Fruit fly (Drosophila melanogaster) whole organism, prepupa: ENCODE data around the gene CG10650.

Experiments
- CG10669 ChIP-seq: fragments of 200-800 bp; sonication (Bioruptor generic); optimal IDR thresholded peaks from 3 replicates; lab custom pipeline; 2018; ENCODE audit warnings: missing biosample characterization, mild to moderate bottlenecking, missing genetic modification characterization, moderate library complexity
- CG11294 ChIP-seq: fragments of 200-800 bp; sonication (Bioruptor generic); IDR thresholded peaks from 2 replicates; pipeline ENCODE4 v1.3.6; 2022; ENCODE audit warnings: missing biosample characterization, missing genetic modification characterization
- CG11762 ChIP-seq: fragments of 200-800 bp; sonication (Bioruptor generic); optimal IDR thresholded peaks from 3 replicates; lab custom pipeline; 2016; ENCODE audit warnings: missing biosample characterization, missing genetic modification characterization; ENCODE audit not compliant: insufficient read depth
- CG11902 ChIP-seq: fragments of 200-800 bp; sonication (Bioruptor generic); optimal IDR thresholded peaks from 3 replicates; lab custom pipeline; 2016; ENCODE audit warnings: missing biosample characterization, missing genetic modification characterization
- CG16779 ChIP-seq: fragments of 200-800 bp; sonication (Bioruptor generic); optimal IDR thresholded peaks from 3 replicates; lab custom pipeline; 2017; ENCODE audit warnings: missing biosample characterization, mild to moderate bottlenecking, missing genetic modification characterization
- CG3032 ChIP-seq: fragments of 200-800 bp; optimal IDR thresholded peaks from 2 replicates; lab custom pipeline; 2019; ENCODE audit warnings: missing biosample characterization, mild to moderate bottlenecking, missing genetic modification characterization, moderate library complexity
- CG31627 ChIP-seq: fragments of 200-800 bp; sonication (Bioruptor generic); optimal IDR thresholded peaks from 3 replicates; lab custom pipeline; 2016; ENCODE audit warnings: missing biosample characterization, missing genetic modification characterization
- CG32006 ChIP-seq: fragments of 200-800 bp; sonication (Bioruptor generic); optimal IDR thresholded peaks from 3 replicates; lab custom pipeline; 2017; ENCODE audit warnings: missing biosample characterization, mild to moderate bottlenecking, missing genetic modification characterization
- CG34406 ChIP-seq: fragments of 200-800 bp; sonication (Bioruptor generic); optimal IDR thresholded peaks from 3 replicates; lab custom pipeline; 2016; ENCODE audit warnings: missing biosample characterization, missing genetic modification characterization
- CG3919 ChIP-seq: fragments of 200-800 bp; sonication (Bioruptor generic); optimal IDR thresholded peaks from 3 replicates; lab custom pipeline; 2016; ENCODE audit warnings: missing biosample characterization, missing genetic modification characterization
- CG4318 ChIP-seq: fragments of 200-800 bp; sonication (Bioruptor generic); optimal IDR thresholded peaks from 3 replicates; lab custom pipeline; 2017; ENCODE audit warnings: missing biosample characterization, mild to moderate bottlenecking, missing genetic modification characterization
- CG6163 ChIP-seq: fragments of 200-800 bp; sonication (Bioruptor generic); IDR thresholded peaks from 3 replicates; pipeline ENCODE4 v1.3.6; 2022; ENCODE audit warnings: missing biosample characterization, missing genetic modification characterization
- CG6808 ChIP-seq: fragments of 200-800 bp; sonication (Bioruptor generic); optimal IDR thresholded peaks from 3 replicates; lab custom pipeline; 2017; ENCODE audit warnings: missing biosample characterization, missing genetic modification characterization, mild to moderate bottlenecking, moderate library complexity, missing genetic modification reagents
- CG6854 ChIP-seq: fragments of 200-800 bp; sonication (Bioruptor generic); optimal IDR thresholded peaks from 2 replicates; lab custom pipeline; 2017; ENCODE audit warnings: missing biosample characterization, mild to moderate bottlenecking, missing genetic modification characterization
- CG8319 ChIP-seq: fragments of 200-800 bp; sonication (Bioruptor generic); optimal IDR thresholded peaks from 3 replicates; lab custom pipeline; 2016; ENCODE audit warnings: missing biosample characterization, missing genetic modification characterization
- CG9139 ChIP-seq: fragments of 200-800 bp; sonication (Bioruptor generic); optimal IDR thresholded peaks from 3 replicates; lab custom pipeline; 2017; ENCODE audit warnings: missing biosample characterization, mild to moderate bottlenecking, missing genetic modification characterization
- Eip75B ChIP-seq: fragments of 200-800 bp; sonication (Bioruptor generic); optimal IDR thresholded peaks from 3 replicates; lab custom pipeline; 2016; ENCODE audit warnings: missing biosample characterization, missing genetic modification characterization
- Eip78C ChIP-seq: fragments of 200-800 bp; sonication (Bioruptor generic); peaks from one replicate; lab custom pipeline; 2016; ENCODE audit warnings: missing biosample characterization, missing genetic modification characterization
- Eip93F ChIP-seq: fragments of 200-800 bp; sonication (Bioruptor generic); optimal IDR thresholded peaks from 2 replicates; lab custom pipeline; 2016; ENCODE audit warnings: missing biosample characterization, mild to moderate bottlenecking, missing genetic modification characterization
- Ets21C ChIP-seq: fragments of 200-800 bp; sonication (Bioruptor generic); optimal IDR thresholded peaks from 3 replicates; lab custom pipeline; 2016; ENCODE audit warnings: missing biosample characterization, missing genetic modification characterization
- Ets96B ChIP-seq: fragments of 200-800 bp; optimal IDR thresholded peaks from 2 replicates; lab custom pipeline; 2019; ENCODE audit warnings: missing biosample characterization, mild to moderate bottlenecking, missing genetic modification characterization, moderate library complexity
- Gug ChIP-seq: fragments of 200-800 bp; sonication (Bioruptor generic); IDR thresholded peaks from 2 replicates; pipeline ENCODE4 v1.3.6; 2022; ENCODE audit warnings: missing biosample characterization, missing genetic modification characterization
- Hr38 ChIP-seq: sonication (Bioruptor generic); optimal IDR thresholded peaks from 2 replicates; lab custom pipeline; 2016; ENCODE audit warnings: missing biosample characterization, missing genetic modification characterization
- Hr39 ChIP-seq: fragments of 200-800 bp; sonication (Bioruptor generic); optimal IDR thresholded peaks from 2 replicates; lab custom pipeline; 2016; ENCODE audit warnings: missing biosample characterization, missing genetic modification characterization
- Hr4 ChIP-seq: fragments of 200-800 bp; sonication (Bioruptor generic); optimal IDR thresholded peaks from 3 replicates; lab custom pipeline; 2016; ENCODE audit warnings: missing biosample characterization, missing genetic modification characterization
- Lpt ChIP-seq: fragments of 200-800 bp; sonication (Bioruptor generic); optimal IDR thresholded peaks from 3 replicates; lab custom pipeline; 2016; ENCODE audit warnings: missing biosample characterization, missing genetic modification characterization
- Met ChIP-seq: fragments of 200-800 bp; sonication (Bioruptor generic); optimal IDR thresholded peaks from 3 replicates; lab custom pipeline; 2016; ENCODE audit warnings: missing biosample characterization, missing genetic modification characterization
- OdsH ChIP-seq: fragments of 200-800 bp; sonication (Bioruptor generic); optimal IDR thresholded peaks from 3 replicates; lab custom pipeline; 2016; ENCODE audit warnings: missing biosample characterization, missing genetic modification characterization
- Smox ChIP-seq: fragments of 200-800 bp; sonication (Bioruptor generic); optimal IDR thresholded peaks from 3 replicates; lab custom pipeline; 2016; ENCODE audit warnings: missing biosample characterization, missing genetic modification characterization
- Sox102F ChIP-seq: fragments of 200-800 bp; sonication (Bioruptor generic); optimal IDR thresholded peaks from 2 replicates; lab custom pipeline; 2016; ENCODE audit warnings: missing biosample characterization, mild to moderate bottlenecking, missing genetic modification characterization
- Sox14 ChIP-seq: fragments of 200-800 bp; sonication (Bioruptor generic); optimal IDR thresholded peaks from 3 replicates; lab custom pipeline; 2016; ENCODE audit warnings: missing biosample characterization, missing genetic modification characterization
- Sox15 ChIP-seq: fragments of 200-800 bp; sonication (Bioruptor generic); optimal IDR thresholded peaks from 3 replicates; lab custom pipeline; 2016; ENCODE audit warnings: missing biosample characterization, missing genetic modification characterization
- achi ChIP-seq: fragments of 200-800 bp; sonication (Bioruptor generic); optimal IDR thresholded peaks from 3 replicates; lab custom pipeline; 2016; ENCODE audit warnings: missing biosample characterization, missing genetic modification characterization
- cyc ChIP-seq: fragments of 200-800 bp; sonication (Bioruptor generic); optimal IDR thresholded peaks from 3 replicates; lab custom pipeline; 2016; ENCODE audit warnings: missing biosample characterization, missing genetic modification characterization
- dac ChIP-seq: fragments of 200-800 bp; sonication (Bioruptor generic); optimal IDR thresholded peaks from 2 replicates; lab custom pipeline; 2017; ENCODE audit warnings: missing biosample characterization, mild to moderate bottlenecking, missing genetic modification characterization
- dsx ChIP-seq: fragments of 200-800 bp; optimal IDR thresholded peaks from 3 replicates; lab custom pipeline; 2019; ENCODE audit warnings: missing biosample characterization, mild to moderate bottlenecking, missing genetic modification characterization, moderate library complexity; ENCODE audit not compliant: poor library complexity, severe bottlenecking
- eg ChIP-seq: fragments of 200-800 bp; sonication (Bioruptor generic); IDR thresholded peaks from 3 replicates; pipeline ENCODE4 v1.3.6; 2022; ENCODE audit warnings: missing biosample characterization, missing genetic modification characterization
- esn ChIP-seq: fragments of 200-800 bp; sonication (Bioruptor generic); optimal IDR thresholded peaks from 2 replicates; lab custom pipeline; 2016; ENCODE audit warnings: missing biosample characterization, mild to moderate bottlenecking, missing genetic modification characterization, moderate library complexity
- fd59A ChIP-seq: fragments of 200-800 bp; sonication (Bioruptor generic); optimal IDR thresholded peaks from 2 replicates; lab custom pipeline; 2017; ENCODE audit warnings: missing biosample characterization, mild to moderate bottlenecking, missing genetic modification characterization, missing genetic modification reagents
- lz ChIP-seq: fragments of 200-800 bp; sonication (Bioruptor generic); optimal IDR thresholded peaks from 3 replicates; lab custom pipeline; 2016; ENCODE audit warnings: missing biosample characterization, missing genetic modification characterization
- net ChIP-seq: fragments of 200-800 bp; sonication (Bioruptor generic); optimal IDR thresholded peaks from 3 replicates; lab custom pipeline; 2016; ENCODE audit warnings: missing biosample characterization, missing genetic modification characterization
- pdm3 ChIP-seq: fragments of 200-800 bp; sonication (Bioruptor generic); optimal IDR thresholded peaks from 3 replicates; lab custom pipeline; 2016; ENCODE audit warnings: missing biosample characterization, missing genetic modification characterization
- salr ChIP-seq, 2 experiments: fragments of 200-800 bp; sonication (Bioruptor generic); optimal IDR thresholded peaks; 3 replicates each; lab custom pipeline; 2016 to 2018; ENCODE audit warnings: missing biosample characterization in 2 of 2, missing genetic modification characterization in 2 of 2, mild to moderate bottlenecking in 1 of 2
- spab ChIP-seq: fragments of 200-800 bp; sonication (Bioruptor generic); optimal IDR thresholded peaks from 2 replicates; lab custom pipeline; 2017; ENCODE audit warnings: missing biosample characterization, mild to moderate bottlenecking, missing genetic modification characterization, missing genetic modification reagents
- svp ChIP-seq: fragments of 200-800 bp; sonication (Bioruptor generic); peaks from one replicate; lab custom pipeline; 2016; ENCODE audit warnings: missing biosample characterization, missing genetic modification characterization
- vri ChIP-seq: fragments of 200-800 bp; sonication (Bioruptor generic); optimal IDR thresholded peaks from 3 replicates; lab custom pipeline; 2016; ENCODE audit warnings: missing biosample characterization, mild to moderate bottlenecking, missing genetic modification characterization

CG10650 gene

dm6 chr2L:18974063-18974779 lies 21.5 kb downstream of the CG10650 start, which contains the start of the genes L2HGDH and CG10431 (continued):
- no peak for TF ChIP-seq CG3919
- TF ChIP-seq Smox (GFP tag; lab: Kevin White, UChicago) = no peak
- TF ChIP-seq CG6808 (GFP tag; lab: Kevin White, UChicago) = no peak
- TF ChIP-seq CG34406 = no peak
- peak; percentile 58 for TF ChIP-seq vri
- peak; percentile 23 for TF ChIP-seq CG11762 (GFP tag; lab: Kevin White, UChicago)
- peak; percentile 49 for TF ChIP-seq Lpt (GFP tag; lab: Kevin White, UChicago)
- TF ChIP-seq Ets96B (tag; lab: Kevin White, UChicago) = peak; percentile 52
- no peak for TF ChIP-seq CG16779 (tag; lab: Kevin White, UChicago)
- TF ChIP-seq Hr39 (GFP tag; lab: Kevin White, UChicago) = peak; percentile 34
- TF ChIP-seq OdsH (GFP tag; lab: Kevin White, UChicago) = no peak
- no peak for TF ChIP-seq net
- TF ChIP-seq, all 60 proteins: peak for 32

dm6 chr2L:18968370-18969105 lies 27.2 kb downstream of the CG10650 start, which contains the start of the genes Nak and Tango6:
Gene Nak (minus strand): TSS chr2L:18968744.
Gene Tango6 (plus strand): TSS chr2L:18969028.
- TF ChIP-seq CG8319 = no peak
- TF ChIP-seq CG11762 (GFP tag; lab: Kevin White, UChicago) = no peak
- no peak for TF ChIP-seq CG10669
- peak; percentile 55 for TF ChIP-seq esn (GFP tag; lab: Kevin White, UChicago)
- TF ChIP-seq eg = no peak
- peak; percentile 44 for TF ChIP-seq Met (GFP tag; lab: Kevin White, UChicago)
- TF ChIP-seq Eip75B (GFP tag; lab: Kevin White, UChicago) = peak; percentile 36
- TF ChIP-seq CG3919 = peak; percentile 24
- peak; percentile 47 for TF ChIP-seq CG3032 (tag; lab: Kevin White, UChicago)
- peak; percentile 71 for TF ChIP-seq Eip78C (GFP tag; lab: Kevin White, UChicago)
- no peak for TF ChIP-seq Hr38
- peak; percentile 72 for TF ChIP-seq Sox14 (GFP tag; lab: Kevin White, UChicago)
- no peak for TF ChIP-seq Eip93F (GFP tag; lab: Kevin White, UChicago)
- peak; percentile 31 for TF ChIP-seq Hr4 (GFP tag; lab: Kevin White, UChicago)
- peak; percentile 38 for TF ChIP-seq pdm3 (GFP tag; lab: Kevin White, UChicago)
- TF ChIP-seq CG32006 (GFP tag; lab: Kevin White, UChicago) = no peak
- peak; percentile 38 for TF ChIP-seq CG6854 (GFP tag; lab: Kevin White, UChicago)
- peak; percentile 46 for TF ChIP-seq Ets21C (GFP tag; lab: Kevin White, UChicago)
- TF ChIP-seq CG4318 (GFP tag; lab: Kevin White, UChicago) = no peak
- TF ChIP-seq net = no peak
- no peak for TF ChIP-seq CG6163 (GFP tag; lab: Robert Waterston, UW)
- TF ChIP-seq fd59A (GFP tag; lab: Kevin White, UChicago) = no peak
- TF ChIP-seq Gug = no peak
- peak; percentile 8 for TF ChIP-seq Ets96B (tag; lab: Kevin White, UChicago)
- TF ChIP-seq CG11902 (GFP tag; lab: Kevin White, UChicago) = no peak
- TF ChIP-seq dac (GFP tag; lab: Kevin White, UChicago) = no peak
- TF ChIP-seq CG6808 (GFP tag; lab: Kevin White, UChicago) = no peak
- TF ChIP-seq dsx (GFP tag; lab: Kevin White, UChicago) = no peak
- TF ChIP-seq salr (GFP tag; optimal IDR thresholded peaks at IDR 0.05; lab: Kevin White, UChicago) = no peak
- peak; percentile 7 for TF ChIP-seq cyc (GFP tag; lab: Kevin White, UChicago)
- no peak for TF ChIP-seq spab (GFP tag; lab: Kevin White, UChicago)
- no peak for TF ChIP-seq CG9139 (GFP tag; lab: Kevin White, UChicago)
- TF ChIP-seq Lpt (GFP tag; lab: Kevin White, UChicago) = no peak
- peak; percentile 55 for TF ChIP-seq achi
- peak; percentile 27 for TF ChIP-seq lz
- TF ChIP-seq CG16779 (tag; lab: Kevin White, UChicago) = no peak
- TF ChIP-seq Hr39 (GFP tag; lab: Kevin White, UChicago) = peak; percentile 46
- no peak for TF ChIP-seq CG11294 (GFP tag; lab: Robert Waterston, UW)
- TF ChIP-seq svp (GFP tag; lab: Kevin White, UChicago) = peak; percentile 65
- no peak for TF ChIP-seq Sox15 (GFP tag; lab: Kevin White, UChicago)
- no peak for TF ChIP-seq Sox102F (GFP tag; lab: Kevin White, UChicago)
- TF ChIP-seq CG31627 (GFP tag; lab: Kevin White, UChicago) = peak; percentile 58
- no peak for TF ChIP-seq OdsH (GFP tag; lab: Kevin White, UChicago)
- no peak for TF ChIP-seq CG34406
